Worm (Caenorhabditis elegans): Measurements from ENCODE around the gene C55C3.3.

The C55C3.3 gene

DNA sequence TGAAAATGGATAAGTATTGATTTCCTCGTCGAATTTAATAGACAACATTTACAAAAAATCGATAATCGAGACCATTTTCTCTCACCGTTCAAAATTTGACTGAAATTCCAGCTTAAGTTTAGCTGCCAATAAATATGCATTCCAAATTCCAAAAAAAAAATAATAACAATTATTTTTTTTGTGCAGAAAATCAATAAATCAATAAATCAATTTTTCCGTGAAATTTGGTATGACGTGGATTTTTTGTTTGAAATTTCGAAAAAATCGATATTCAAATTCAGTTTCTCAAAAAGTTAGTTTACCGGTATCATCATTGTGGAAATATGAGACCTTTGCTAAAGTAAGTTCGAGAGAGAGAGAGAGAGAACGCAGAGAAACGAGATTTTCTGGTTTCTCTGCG lies at the start of gene C55C3.3:
TSS of gene C55C3.3 (plus strand) at position 274 of the 400 bp plus-strand sequence.
- TF ChIP-seq ztf-29 (GFP tag; IDR thresholded peaks at IDR 0.05) (no peak), tab-1 (GFP tag; IDR thresholded peaks at IDR 0.05) (no peak), med-1 (GFP tag; optimal IDR thresholded peaks at IDR 0.05; ENCODE audit: insufficient read depth) (no peak), cog-1 (tag; optimal IDR thresholded peaks at IDR 0.05) (no peak), T22C8.4 (GFP tag; IDR thresholded peaks at IDR 0.05) (peak; percentile 45; the same call in 1 of the 2 replicates), klf-2 (GFP tag; conservative IDR thresholded peaks at IDR 0.05) (no peak), ref-1 (GFP tag; conservative IDR thresholded peaks at IDR 0.05) (no peak)

DNA sequence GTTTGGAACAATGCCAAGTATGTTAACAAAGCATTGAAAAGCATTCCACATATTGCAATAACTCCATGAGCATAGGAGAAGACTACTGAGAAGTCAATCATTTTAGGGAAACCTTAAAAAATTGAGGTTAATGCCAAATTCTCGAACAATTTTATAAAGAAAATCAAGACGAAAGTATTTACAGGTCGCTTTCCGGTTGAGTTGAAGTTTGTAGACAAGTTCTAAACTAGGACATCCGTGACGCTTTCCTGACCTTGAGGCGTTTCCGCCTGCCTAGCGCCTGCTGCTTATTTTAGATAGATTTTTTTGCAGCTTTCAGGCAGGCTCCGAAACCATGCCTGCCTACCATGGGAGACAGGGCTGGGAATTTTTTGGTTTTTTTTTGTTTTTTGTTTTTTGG lies 49.5 kb upstream of the C55C3.3 start, which contains the start of gene srd-13:
TSS of gene srd-13 (minus strand) at position 101 of the 400 bp plus-strand sequence.
- no peak for TF ChIP-seq med-1 (GFP tag; optimal IDR thresholded peaks at IDR 0.05; ENCODE audit: insufficient read depth)
- no peak for TF ChIP-seq cog-1 (tag; optimal IDR thresholded peaks at IDR 0.05)
- no peak for TF ChIP-seq ztf-29 (GFP tag; IDR thresholded peaks at IDR 0.05)
- no peak for TF ChIP-seq ref-1 (GFP tag; conservative IDR thresholded peaks at IDR 0.05)
- TF ChIP-seq T22C8.4 (GFP tag; IDR thresholded peaks at IDR 0.05), result no peak
- no peak for TF ChIP-seq tab-1 (GFP tag; IDR thresholded peaks at IDR 0.05)
- TF ChIP-seq klf-2 (GFP tag; conservative IDR thresholded peaks at IDR 0.05), result no peak
- TF ChIP-seq flt-1 (GFP tag; IDR thresholded peaks at IDR 0.05), result no peak
- no peak for TF ChIP-seq ztf-23 (GFP tag; IDR thresholded peaks at IDR 0.05)

DNA sequence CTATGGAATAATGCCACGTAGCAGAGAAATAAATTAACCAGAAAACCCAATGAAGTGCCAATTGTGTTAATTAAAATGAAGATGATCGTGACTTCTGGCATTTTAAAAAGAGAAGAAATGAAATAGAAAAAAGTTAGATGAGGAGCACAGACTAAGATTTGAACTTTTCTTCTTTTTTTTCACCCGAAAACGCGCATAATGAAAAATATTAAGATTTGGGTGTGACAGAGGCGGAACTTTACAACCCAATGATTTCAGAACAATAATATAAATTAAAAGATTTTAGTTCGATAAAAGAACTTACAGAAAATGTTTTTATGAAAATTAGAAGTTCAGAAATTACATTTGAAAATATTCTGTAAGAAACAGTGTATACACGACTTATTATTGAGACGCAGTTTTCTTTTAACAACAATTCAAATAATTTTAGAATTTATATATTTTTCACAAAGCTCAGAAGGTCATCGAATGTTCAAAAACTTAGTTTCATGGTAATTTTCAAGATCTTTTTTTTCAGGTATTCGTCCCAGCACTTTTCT lies 39.5 kb upstream of the C55C3.3 start, which contains the start of the genes srd-8 and B0547.2:
TSS of gene srd-8 (minus strand) at position 101 of the 539 bp plus-strand sequence.
TSS of gene B0547.2 (plus strand) at position 489 of the 539 bp plus-strand sequence.
- TF ChIP-seq T22C8.4 (GFP tag; IDR thresholded peaks at IDR 0.05), result no peak
- TF ChIP-seq ref-1 (GFP tag; conservative IDR thresholded peaks at IDR 0.05), result no peak
- no peak for TF ChIP-seq ztf-23 (GFP tag; IDR thresholded peaks at IDR 0.05)
- TF ChIP-seq med-1 (GFP tag; optimal IDR thresholded peaks at IDR 0.05; ENCODE audit: insufficient read depth), result no peak
- no peak for TF ChIP-seq tab-1 (GFP tag; IDR thresholded peaks at IDR 0.05)
- TF ChIP-seq cog-1 (tag; optimal IDR thresholded peaks at IDR 0.05), result no peak
- no peak for TF ChIP-seq ztf-29 (GFP tag; IDR thresholded peaks at IDR 0.05)
- no peak for TF ChIP-seq klf-2 (GFP tag; conservative IDR thresholded peaks at IDR 0.05)
- no peak for TF ChIP-seq flt-1 (GFP tag; IDR thresholded peaks at IDR 0.05)

DNA sequence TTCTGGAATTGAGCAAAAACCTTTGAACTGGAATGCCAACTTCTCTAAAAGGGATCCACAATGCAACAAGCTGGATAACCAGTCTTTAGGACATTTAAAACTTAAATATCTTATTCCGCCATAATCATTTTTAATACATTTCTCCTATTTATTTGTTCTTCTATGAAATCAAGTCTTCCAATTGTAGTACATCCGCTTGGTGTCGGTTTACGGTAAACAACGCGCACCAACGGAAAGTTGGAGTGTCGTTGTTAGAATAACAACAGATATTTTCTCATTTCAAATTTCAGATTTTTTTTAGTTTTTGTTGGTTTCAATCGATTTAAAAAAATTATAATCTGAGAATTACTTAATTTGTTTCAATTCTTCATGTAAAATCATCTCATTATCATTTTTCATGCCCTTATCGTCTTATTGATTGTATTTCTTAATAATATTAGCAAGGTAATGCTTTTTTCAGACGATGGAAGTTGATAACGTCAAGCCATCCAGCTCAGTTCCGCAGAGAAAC lies 36.0 kb upstream of the C55C3.3 start, which contains the start of gene csn-5:
TSS of gene csn-5 (plus strand) at position 461 of the 511 bp plus-strand sequence.
- TF ChIP-seq ztf-29 (GFP tag; IDR thresholded peaks at IDR 0.05) (no peak), med-1 (GFP tag; optimal IDR thresholded peaks at IDR 0.05; ENCODE audit: insufficient read depth) (no peak), tab-1 (GFP tag; IDR thresholded peaks at IDR 0.05) (no peak), ref-1 (GFP tag; conservative IDR thresholded peaks at IDR 0.05) (no peak), klf-2 (GFP tag; conservative IDR thresholded peaks at IDR 0.05) (no peak), T22C8.4 (GFP tag; IDR thresholded peaks at IDR 0.05) (no peak), cog-1 (tag; optimal IDR thresholded peaks at IDR 0.05) (no peak), flt-1 (GFP tag; IDR thresholded peaks at IDR 0.05) (no peak), ztf-23 (GFP tag; IDR thresholded peaks at IDR 0.05) (no peak)

DNA sequence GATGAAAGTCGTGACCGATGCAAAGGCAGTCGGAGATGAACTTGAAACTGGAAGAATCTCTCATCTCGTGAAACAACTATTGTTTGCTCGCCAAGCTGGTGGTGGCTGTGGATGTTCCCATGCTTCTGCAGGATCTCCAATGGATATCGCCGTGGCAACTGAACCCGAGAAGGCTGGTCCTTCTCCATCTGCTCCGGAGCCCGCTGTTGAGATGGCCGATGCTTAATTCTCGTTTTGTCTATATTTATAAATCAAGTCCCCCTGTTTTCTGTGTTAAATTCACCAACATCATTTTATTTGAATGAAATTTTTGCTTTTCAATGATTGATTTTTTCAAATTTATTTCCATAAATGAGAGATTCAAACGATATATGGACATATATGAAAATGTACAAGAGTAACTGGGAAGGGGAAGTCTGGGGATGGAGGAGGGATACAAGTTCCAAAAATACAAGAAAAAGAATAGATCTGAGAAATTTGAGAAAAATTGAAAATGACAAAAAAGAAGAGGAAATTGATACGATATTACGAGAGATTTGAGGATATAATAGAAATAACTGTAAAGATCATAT lies 34.2 kb upstream of the C55C3.3 start:
- TF ChIP-seq flt-1 (GFP tag; IDR thresholded peaks at IDR 0.05) (no peak), ztf-29 (GFP tag; IDR thresholded peaks at IDR 0.05) (no peak), ref-1 (GFP tag; conservative IDR thresholded peaks at IDR 0.05) (no peak), med-1 (GFP tag; optimal IDR thresholded peaks at IDR 0.05; ENCODE audit: insufficient read depth) (no peak), klf-2 (GFP tag; conservative IDR thresholded peaks at IDR 0.05) (no peak), tab-1 (GFP tag; IDR thresholded peaks at IDR 0.05) (no peak), ztf-23 (GFP tag; IDR thresholded peaks at IDR 0.05) (no peak), T22C8.4 (GFP tag; IDR thresholded peaks at IDR 0.05) (no peak), cog-1 (tag; optimal IDR thresholded peaks at IDR 0.05) (no peak)

DNA sequence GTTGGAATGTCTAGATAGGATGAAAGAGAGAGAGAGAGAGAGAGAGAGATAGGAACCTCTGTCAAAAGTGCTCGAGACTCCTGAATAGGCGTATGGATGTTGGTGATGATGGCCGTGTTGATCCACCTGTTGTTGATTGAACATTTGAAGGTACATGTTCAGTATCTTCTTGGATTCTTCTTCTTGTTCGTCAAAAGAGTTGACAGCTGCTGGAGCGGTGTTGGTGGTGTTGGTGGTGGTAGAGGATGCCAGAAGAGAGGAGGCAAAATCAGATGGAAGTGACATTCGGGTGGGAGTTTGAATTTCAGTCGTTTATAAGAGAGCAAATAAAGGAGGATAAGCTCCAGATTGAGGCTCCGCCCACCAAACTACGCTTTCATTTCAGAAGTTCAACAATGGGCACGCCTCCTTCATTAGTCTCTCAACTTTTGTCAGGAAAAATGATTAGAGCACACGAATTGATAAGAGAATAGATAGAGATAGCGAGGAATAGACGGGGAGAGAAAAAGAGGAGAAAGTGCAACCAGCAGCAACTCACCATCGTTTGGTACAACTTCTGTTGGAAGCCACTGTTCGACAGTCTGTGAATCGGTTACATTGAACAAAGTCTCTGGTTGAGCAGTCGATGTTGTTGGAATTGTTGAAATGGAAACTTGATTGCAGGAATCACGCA lies 32.1 kb upstream of the C55C3.3 start:
- TF ChIP-seq med-1 (GFP tag; optimal IDR thresholded peaks at IDR 0.05; ENCODE audit: insufficient read depth) (no peak), klf-2 (GFP tag; conservative IDR thresholded peaks at IDR 0.05) (no peak), cog-1 (tag; optimal IDR thresholded peaks at IDR 0.05) (no peak), tab-1 (GFP tag; IDR thresholded peaks at IDR 0.05) (no peak), ztf-29 (GFP tag; IDR thresholded peaks at IDR 0.05) (no peak), flt-1 (GFP tag; IDR thresholded peaks at IDR 0.05) (no peak)

DNA sequence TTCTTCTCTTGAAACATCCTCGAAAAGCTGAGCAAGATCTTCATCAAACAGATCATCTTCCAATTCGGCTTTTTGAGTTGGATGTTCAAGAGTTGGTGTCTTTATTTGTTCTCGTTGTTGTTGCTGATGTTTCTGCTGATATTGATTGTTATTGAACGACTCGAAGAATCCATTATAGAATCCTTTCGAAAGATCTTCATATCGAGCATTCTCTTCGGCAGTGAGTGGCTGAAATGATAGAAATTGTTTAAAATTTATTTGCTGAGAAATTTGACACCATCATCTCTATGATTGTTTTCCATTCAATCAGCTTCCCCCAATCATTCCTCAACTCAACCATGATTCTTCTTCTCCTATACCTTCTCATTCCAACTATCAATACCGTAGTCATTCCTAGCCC lies 31.4 kb upstream of the C55C3.3 start, which contains the start of gene clec-178:
TSS of gene clec-178 (plus strand) at position 301 of the 400 bp plus-strand sequence.
- TF ChIP-seq cog-1 (tag; optimal IDR thresholded peaks at IDR 0.05), result no peak

DNA sequence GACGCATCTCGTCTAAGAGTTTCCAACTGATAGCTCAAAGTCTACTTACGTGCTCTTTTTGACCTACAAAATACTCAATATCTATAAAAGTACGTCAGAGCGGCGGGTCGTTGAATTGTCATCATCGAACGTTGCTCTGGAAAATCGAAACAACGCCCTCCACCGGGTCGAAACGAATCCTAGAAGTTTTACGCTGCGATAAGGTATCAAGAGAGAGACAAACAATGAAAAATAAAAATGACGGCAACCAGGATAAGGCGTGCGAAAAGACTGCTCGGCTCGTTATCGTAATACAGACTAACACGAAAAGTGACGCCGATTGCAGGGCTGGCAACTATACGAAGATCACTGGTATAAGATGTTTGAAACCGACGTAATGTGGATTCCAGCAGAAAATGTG lies 30.9 kb upstream of the C55C3.3 start:
- no peak for TF ChIP-seq ztf-29 (GFP tag; IDR thresholded peaks at IDR 0.05)
- TF ChIP-seq med-1 (GFP tag; optimal IDR thresholded peaks at IDR 0.05; ENCODE audit: insufficient read depth), result no peak
- no peak for TF ChIP-seq T22C8.4 (GFP tag; IDR thresholded peaks at IDR 0.05)
- TF ChIP-seq ztf-23 (GFP tag; IDR thresholded peaks at IDR 0.05), result no peak
- no peak for TF ChIP-seq klf-2 (GFP tag; conservative IDR thresholded peaks at IDR 0.05)
- TF ChIP-seq cog-1 (tag; optimal IDR thresholded peaks at IDR 0.05), result no peak
- TF ChIP-seq flt-1 (GFP tag; IDR thresholded peaks at IDR 0.05), result no peak

DNA sequence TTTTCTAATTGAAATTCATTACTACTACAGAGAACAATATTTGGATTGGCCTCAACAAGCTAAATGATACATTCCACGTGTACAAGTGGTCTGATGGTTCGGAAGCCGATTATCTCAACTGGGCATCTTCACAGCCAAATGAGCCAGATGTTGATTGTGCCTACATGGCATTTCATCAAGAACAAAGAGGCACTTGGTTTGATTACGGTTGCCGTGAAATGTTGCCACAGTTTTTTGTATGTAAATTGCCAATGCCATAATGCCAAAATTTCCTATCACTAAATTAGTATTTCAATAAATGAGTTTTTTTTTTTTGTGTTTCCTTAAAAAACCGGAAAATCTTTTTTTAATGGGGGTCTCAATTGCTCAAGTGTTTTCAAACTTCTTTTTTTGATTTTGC lies 30.4 kb upstream of the C55C3.3 start:
- TF ChIP-seq T22C8.4 (GFP tag; IDR thresholded peaks at IDR 0.05) (no peak), ztf-29 (GFP tag; IDR thresholded peaks at IDR 0.05) (no peak), med-1 (GFP tag; optimal IDR thresholded peaks at IDR 0.05; ENCODE audit: insufficient read depth) (no peak), cog-1 (tag; optimal IDR thresholded peaks at IDR 0.05) (no peak), ztf-23 (GFP tag; IDR thresholded peaks at IDR 0.05) (no peak), ref-1 (GFP tag; conservative IDR thresholded peaks at IDR 0.05) (no peak), klf-2 (GFP tag; conservative IDR thresholded peaks at IDR 0.05) (no peak), tab-1 (GFP tag; IDR thresholded peaks at IDR 0.05) (no peak), flt-1 (GFP tag; IDR thresholded peaks at IDR 0.05) (no peak)

Data from whole organism, midembryonic.